Worm (Caenorhabditis elegans): ENCODE data around the gene polq-1.

DNA sequence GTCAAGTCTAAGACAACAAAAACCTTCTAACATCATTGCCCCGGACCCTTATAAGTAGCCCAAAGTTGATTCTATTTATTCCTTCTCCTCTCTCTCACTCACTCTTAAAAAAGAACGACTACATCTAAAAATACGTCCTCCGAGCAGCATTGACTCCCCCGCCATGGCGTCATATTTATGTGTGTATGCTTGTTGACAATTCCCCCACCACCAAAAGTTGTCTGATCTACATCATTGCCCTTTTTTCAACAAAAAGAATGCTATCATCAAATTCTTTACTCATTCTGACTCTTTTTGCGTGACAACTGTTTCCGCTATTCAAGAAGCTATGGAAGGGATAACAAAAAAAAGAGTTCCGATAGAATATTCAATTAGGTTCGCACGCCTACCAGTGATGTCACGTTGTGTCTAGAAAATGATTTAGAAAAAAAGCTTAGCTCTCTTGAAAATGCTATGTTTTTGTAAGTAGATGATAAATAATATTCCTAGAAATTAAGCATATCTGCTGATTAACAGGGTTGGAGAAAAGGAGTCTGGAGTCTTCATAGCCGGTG is 45.4 kb downstream of the polq-1 start:
- TF ChIP-seq ama-1 (optimal IDR thresholded peaks at IDR 0.05) (no peak), B0310.2 (tag; optimal IDR thresholded peaks at IDR 0.05) (no peak), hmbx-1 (tag; optimal IDR thresholded peaks at IDR 0.05) (no peak), tbx-11 (GFP tag; IDR thresholded peaks at IDR 0.05) (no peak), tra-4 (tag; optimal IDR thresholded peaks at IDR 0.05) (no peak), scrt-1 (GFP tag; IDR thresholded peaks at IDR 0.05) (no peak), hmg-4 (GFP tag; optimal IDR thresholded peaks at IDR 0.05) (no peak), hnd-1 (tag; optimal IDR thresholded peaks at IDR 0.05) (no peak), flt-1 (GFP tag; IDR thresholded peaks at IDR 0.05) (no peak), ceh-13 (GFP tag; optimal IDR thresholded peaks at IDR 0.05) (no peak), ceh-36 (tag; optimal IDR thresholded peaks at IDR 0.05) (no peak), sea-1 (GFP tag; conservative IDR thresholded peaks at IDR 0.05) (no peak), pes-1 (GFP tag; IDR thresholded peaks at IDR 0.05) (no peak), ets-7 (tag; optimal IDR thresholded peaks at IDR 0.05) (no peak)
